Worm (Caenorhabditis elegans): Measurements from ENCODE around the gene cnc-9.
A peak's percentile ranks its signal among the peaks of the same experiment; 100 is the strongest.

The cnc-9 gene

ce11 chrV:7434805-7435363 lies 34.9 kb upstream of the cnc-9 start (continued):
- TF ChIP-seq php-3 (GFP tag; IDR thresholded peaks at IDR 0.05) (no peak), F37D6.2 (tag; optimal IDR thresholded peaks at IDR 0.05) (no peak), ztf-11 (tag; optimal IDR thresholded peaks at IDR 0.05) (no peak), daf-16 (GFP tag; optimal IDR thresholded peaks at IDR 0.05) (no peak), daf-16 (tag; optimal IDR thresholded peaks at IDR 0.05) (peak; percentile 62), nhr-10 (tag; optimal IDR thresholded peaks at IDR 0.05) (no peak), lin-38 (GFP tag; IDR thresholded peaks at IDR 0.05) (no peak), nhr-11 (tag; optimal IDR thresholded peaks at IDR 0.05) (peak; percentile 32), Y105C5A.15 (GFP tag; IDR thresholded peaks at IDR 0.05) (no peak), aly-2 (tag; optimal IDR thresholded peaks at IDR 0.05) (no peak), zip-11 (GFP tag; IDR thresholded peaks at IDR 0.05) (no peak), skn-1 (tag; optimal IDR thresholded peaks at IDR 0.05) (no peak), dmd-8 (GFP tag; IDR thresholded peaks at IDR 0.05) (no peak), Y75B8A.6 (GFP tag; IDR thresholded peaks at IDR 0.05) (no peak), vab-7 (GFP tag; IDR thresholded peaks at IDR 0.05) (no peak), unc-130 (GFP tag; optimal IDR thresholded peaks at IDR 0.05) (no peak), set-16 (GFP tag; IDR thresholded peaks at IDR 0.05) (no peak), tra-1 (GFP tag; IDR thresholded peaks at IDR 0.05) (no peak; the same call in 1 of the 2 replicates), nhr-41 (GFP tag; IDR thresholded peaks at IDR 0.05) (no peak)

- TF ChIP-seq F26F4.8 (GFP tag; conservative IDR thresholded peaks at IDR 0.05) (no peak), ztf-11 (tag; optimal IDR thresholded peaks at IDR 0.05) (no peak), unc-130 (GFP tag; optimal IDR thresholded peaks at IDR 0.05) (no peak), unc-39 (tag; optimal IDR thresholded peaks at IDR 0.05) (no peak), lin-39 (tag; optimal IDR thresholded peaks at IDR 0.05) (no peak), spr-1 (tag; optimal IDR thresholded peaks at IDR 0.05) (peak; percentile 40), aha-1 (tag) (peak; percentile 90), T20F7.1 (GFP tag; optimal IDR thresholded peaks at IDR 0.05) (peak; percentile 22), sdz-12 (GFP tag; optimal IDR thresholded peaks at IDR 0.05) (peak; percentile 87), Y105C5A.15 (GFP tag; IDR thresholded peaks at IDR 0.05) (0 out of 2 replicates have a peak, but pooled peaks have one; percentile 2), madf-5 (GFP tag; IDR thresholded peaks at IDR 0.05) (peak; percentile 9 to 66; a peak in 1 of 4 replicates), ceh-82 (tag; optimal IDR thresholded peaks at IDR 0.05) (no peak), nhr-28 (tag; optimal IDR thresholded peaks at IDR 0.05) (no peak), nhr-11 (tag; optimal IDR thresholded peaks at IDR 0.05) (no peak), F10B5.3 (tag; optimal IDR thresholded peaks at IDR 0.05) (no peak), php-3 (GFP tag; IDR thresholded peaks at IDR 0.05) (peak; percentile 60), mdt-29 (GFP tag; IDR thresholded peaks at IDR 0.05) (0 out of 2 replicates have a peak, but pooled peaks have one; percentile 6), lim-7 (GFP tag; IDR thresholded peaks at IDR 0.05) (0 out of 2 replicates have a peak, but pooled peaks have one; percentile 42), nhr-77 (tag; optimal IDR thresholded peaks at IDR 0.05) (no peak), lin-13 (GFP tag; optimal IDR thresholded peaks at IDR 0.05) (no peak), lin-29 (GFP tag; IDR thresholded peaks at IDR 0.05) (no peak), duxl-1 (tag; optimal IDR thresholded peaks at IDR 0.05; ENCODE audit: poor library complexity) (peak; percentile 35), zag-1 (tag; optimal IDR thresholded peaks at IDR 0.05) (no peak), F37D6.2 (tag; optimal IDR thresholded peaks at IDR 0.05) (no peak), ztf-7 (tag; optimal IDR thresholded peaks at IDR 0.05) (no peak), lsy-2 (tag; optimal IDR thresholded peaks at IDR 0.05) (peak in 1 of 2 experiments; percentile 7), dmd-8 (GFP tag; IDR thresholded peaks at IDR 0.05) (no peak), tra-1 (GFP tag; IDR thresholded peaks at IDR 0.05) (peak; percentile 62), T26A8.4 (GFP tag; IDR thresholded peaks at IDR 0.05) (peak; percentile 61; the same call in 1 of the 2 replicates), pqm-1 (tag; optimal IDR thresholded peaks at IDR 0.05) (no peak), Y5F2A.4 (GFP tag; optimal IDR thresholded peaks at IDR 0.05) (peak; percentile 29), mxl-2 (GFP tag; conservative IDR thresholded peaks at IDR 0.05) (no peak), mdl-1 (tag; optimal IDR thresholded peaks at IDR 0.05) (no peak), egl-27 (tag; optimal IDR thresholded peaks at IDR 0.05) (no peak), daf-8 (GFP tag; IDR thresholded peaks at IDR 0.05) (0 out of 2 replicates have a peak, but pooled peaks have one; percentile 50), tag-97 (GFP tag; IDR thresholded peaks at IDR 0.05) (no peak), lin-1 (GFP tag; IDR thresholded peaks at IDR 0.05) (peak; percentile 58; the same call in 1 of the 2 replicates), daf-16 (GFP tag; optimal IDR thresholded peaks at IDR 0.05) (peak in 1 of 2 experiments; percentile 27), daf-16 (tag; optimal IDR thresholded peaks at IDR 0.05) (peak; percentile 37)
These were observed 32.6 kb upstream of the cnc-9 start for ce11 chrV:7432441-7433146.

All from whole organism, L4 larva.